Worm (Caenorhabditis elegans) whole organism, young adult: ENCODE data around the gene eea-1.

Experiments used
- B0019.2 ChIP-seq: fragments of 200-800 bp; sonication (Bioruptor generic); conservative IDR thresholded peaks from 2 replicates; pipeline ENCODE4 v1.3.6; 2022; ENCODE audit warnings: missing genetic modification reagents, missing genetic modification characterization, missing compliant biosample characterization
- B0261.1 ChIP-seq: sonication (generic microtip); optimal IDR thresholded peaks from 2 replicates; lab custom pipeline; 2016; ENCODE audit warnings: mild to moderate bottlenecking, missing genetic modification characterization, moderate library complexity, missing compliant biosample characterization
- C17E4.6 ChIP-seq: fragments of 200-800 bp; sonication (Bioruptor generic); IDR thresholded peaks from 2 replicates; pipeline ENCODE4 v1.3.6; 2022; ENCODE audit warnings: missing genetic modification reagents, missing genetic modification characterization, missing compliant biosample characterization
- D2030.7 ChIP-seq: fragments of 200-800 bp; sonication (Bioruptor generic); IDR thresholded peaks from 2 replicates; pipeline ENCODE4 v1.3.6; 2022; ENCODE audit warnings: missing genetic modification reagents, missing genetic modification characterization, missing compliant biosample characterization
- F33H1.4 ChIP-seq: fragments of 200-800 bp; sonication (Bioruptor generic); IDR thresholded peaks from 2 replicates; pipeline ENCODE4 v1.3.6; 2022; ENCODE audit warnings: missing genetic modification reagents, missing genetic modification characterization, missing compliant biosample characterization
- F39B2.1 ChIP-seq: fragments of 200-800 bp; sonication (Bioruptor generic); IDR thresholded peaks from 2 replicates; pipeline ENCODE4 v1.3.6; 2022; ENCODE audit warnings: missing genetic modification reagents, missing genetic modification characterization, missing compliant biosample characterization
- F52B5.7 ChIP-seq: sonication (generic microtip); optimal IDR thresholded peaks from 2 replicates; lab custom pipeline; 2016; ENCODE audit warnings: mild to moderate bottlenecking, missing genetic modification characterization, missing compliant biosample characterization
- K11D2.4 ChIP-seq: fragments of 200-800 bp; sonication (Bioruptor generic); IDR thresholded peaks from 2 replicates; pipeline ENCODE4 v1.3.6; 2022; ENCODE audit warnings: missing genetic modification reagents, missing genetic modification characterization, missing compliant biosample characterization
- K12H6.12 ChIP-seq: fragments of 200-800 bp; sonication (Bioruptor generic); optimal IDR thresholded peaks from 2 replicates; lab custom pipeline; 2018; ENCODE audit warnings: mild to moderate bottlenecking, missing genetic modification characterization, missing compliant biosample characterization
- Y53F4B.3 ChIP-seq: fragments of 200-800 bp; sonication (Bioruptor generic); IDR thresholded peaks from 2 replicates; pipeline ENCODE4 v1.3.6; 2022; ENCODE audit warnings: missing genetic modification reagents, missing genetic modification characterization, missing compliant biosample characterization
- Y53G8AR.9 ChIP-seq: fragments of 200-800 bp; sonication (Bioruptor generic); conservative IDR thresholded peaks from 2 replicates; pipeline ENCODE4 v1.3.6; 2022; ENCODE audit warnings: missing genetic modification reagents, missing genetic modification characterization, missing compliant biosample characterization
- Y56A3A.18 ChIP-seq: fragments of 200-800 bp; sonication (Bioruptor generic); IDR thresholded peaks from 2 replicates; pipeline ENCODE4 v1.3.6; 2022; ENCODE audit warnings: missing genetic modification reagents, missing genetic modification characterization, missing compliant biosample characterization
- Y79H2A.3 ChIP-seq: fragments of 200-800 bp; sonication (Bioruptor generic); conservative IDR thresholded peaks from 2 replicates; pipeline ENCODE4 v1.3.6; 2022; ENCODE audit warnings: missing genetic modification reagents, missing genetic modification characterization, missing compliant biosample characterization
- akir-1 ChIP-seq: fragments of 200-800 bp; sonication (Bioruptor generic); optimal IDR thresholded peaks from 2 replicates; lab custom pipeline; 2018; ENCODE audit warnings: mild to moderate bottlenecking, missing genetic modification characterization, moderate library complexity, missing compliant biosample characterization
- aptf-2 ChIP-seq: fragments of 200-800 bp; sonication (Bioruptor generic); conservative IDR thresholded peaks from 2 replicates; pipeline ENCODE4 v1.3.6; 2022; ENCODE audit warnings: missing genetic modification reagents, missing genetic modification characterization, missing compliant biosample characterization
- aptf-3 ChIP-seq: fragments of 200-800 bp; sonication (Bioruptor generic); IDR thresholded peaks from 2 replicates; pipeline ENCODE4 v1.3.6; 2022; ENCODE audit warnings: missing genetic modification characterization, missing compliant biosample characterization
- athp-1 ChIP-seq: sonication (generic microtip); optimal IDR thresholded peaks from 2 replicates; lab custom pipeline; 2017; ENCODE audit warnings: mild to moderate bottlenecking, missing genetic modification characterization, missing compliant biosample characterization
- bed-1 ChIP-seq: fragments of 200-800 bp; sonication (Bioruptor generic); IDR thresholded peaks from 2 replicates; pipeline ENCODE4 v1.3.6; 2022; ENCODE audit warnings: missing genetic modification reagents, missing genetic modification characterization, missing compliant biosample characterization
- bed-2 ChIP-seq: fragments of 200-800 bp; sonication (Bioruptor generic); IDR thresholded peaks from 2 replicates; pipeline ENCODE4 v1.3.6; 2022; ENCODE audit warnings: missing genetic modification reagents, missing genetic modification characterization, missing compliant biosample characterization
- cebp-2 ChIP-seq: fragments of 200-800 bp; sonication (Bioruptor generic); IDR thresholded peaks from 2 replicates; pipeline ENCODE4 v1.3.6; 2022; ENCODE audit warnings: missing genetic modification characterization, missing compliant biosample characterization
- ceh-100 ChIP-seq: fragments of 200-800 bp; sonication (Bioruptor generic); IDR thresholded peaks from 2 replicates; pipeline ENCODE4 v1.3.6; 2022; ENCODE audit warnings: missing genetic modification reagents, missing genetic modification characterization, missing compliant biosample characterization
- ceh-27 ChIP-seq: fragments of 200-800 bp; sonication (Bioruptor generic); optimal IDR thresholded peaks from 2 replicates; lab custom pipeline; 2018; ENCODE audit warnings: mild to moderate bottlenecking, missing genetic modification characterization, moderate library complexity, missing compliant biosample characterization
- ceh-58 ChIP-seq: fragments of 200-800 bp; sonication (Bioruptor generic); IDR thresholded peaks from 2 replicates; pipeline ENCODE4 v1.3.6; 2022; ENCODE audit warnings: missing genetic modification characterization, missing compliant biosample characterization
- dpff-1 ChIP-seq: sonication (generic microtip); optimal IDR thresholded peaks from 2 replicates; lab custom pipeline; 2017; ENCODE audit warnings: mild to moderate bottlenecking, missing genetic modification characterization, missing compliant biosample characterization
- egl-44 ChIP-seq: fragments of 200-800 bp; sonication (Bioruptor generic); IDR thresholded peaks from 2 replicates; pipeline ENCODE4 v1.3.6; 2022; ENCODE audit warnings: missing genetic modification reagents, missing genetic modification characterization, missing compliant biosample characterization
- ekl-4 ChIP-seq: fragments of 200-800 bp; sonication (Bioruptor generic); IDR thresholded peaks from 2 replicates; pipeline ENCODE4 v1.3.6; 2022; ENCODE audit warnings: missing genetic modification reagents, missing genetic modification characterization, missing compliant biosample characterization
- hlh-26 ChIP-seq: fragments of 200-800 bp; sonication (Bioruptor generic); conservative IDR thresholded peaks from 2 replicates; pipeline ENCODE4 v1.3.6; 2022; ENCODE audit warnings: missing genetic modification reagents, missing genetic modification characterization, missing compliant biosample characterization
- hmg-1.2 ChIP-seq: fragments of 200-800 bp; sonication (Bioruptor generic); IDR thresholded peaks from 2 replicates; pipeline ENCODE4 v1.3.6; 2022; ENCODE audit warnings: missing genetic modification reagents, missing genetic modification characterization, missing compliant biosample characterization
- hmg-20 ChIP-seq: fragments of 200-800 bp; sonication (Bioruptor generic); IDR thresholded peaks from 2 replicates; pipeline ENCODE4 v1.3.6; 2022; ENCODE audit warnings: missing genetic modification reagents, missing genetic modification characterization, missing compliant biosample characterization
- hsf-1 ChIP-seq: fragments of 200-800 bp; sonication (Bioruptor generic); IDR thresholded peaks from 2 replicates; pipeline ENCODE4 v1.3.6; 2022; ENCODE audit warnings: missing genetic modification reagents, missing genetic modification characterization, missing compliant biosample characterization
- let-526 ChIP-seq: fragments of 200-800 bp; sonication (Bioruptor generic); IDR thresholded peaks from 2 replicates; pipeline ENCODE4 v1.3.6; 2022; ENCODE audit warnings: missing genetic modification reagents, missing genetic modification characterization, missing compliant biosample characterization
- lin-40 ChIP-seq: sonication (generic microtip); optimal IDR thresholded peaks from 2 replicates; lab custom pipeline; 2016; ENCODE audit warnings: missing genetic modification characterization, mild to moderate bottlenecking, missing compliant biosample characterization, missing genotype, missing genetic modification reagents
- lir-1 ChIP-seq: fragments of 200-800 bp; sonication (Bioruptor generic); conservative IDR thresholded peaks from 2 replicates; pipeline ENCODE4 v1.3.6; 2022; ENCODE audit warnings: missing genetic modification reagents, missing genetic modification characterization, missing compliant biosample characterization
- madf-10 ChIP-seq: sonication (generic microtip); optimal IDR thresholded peaks from 2 replicates; lab custom pipeline; 2016; ENCODE audit warnings: mild to moderate bottlenecking, missing genetic modification characterization, missing compliant biosample characterization
- mxl-1 ChIP-seq: sonication (generic microtip); optimal IDR thresholded peaks from 2 replicates; lab custom pipeline; 2016; ENCODE audit warnings: missing genetic modification characterization, missing compliant biosample characterization
- nfya-2 ChIP-seq: fragments of 200-800 bp; sonication (Bioruptor generic); IDR thresholded peaks from 2 replicates; pipeline ENCODE4 v1.3.6; 2022; ENCODE audit warnings: missing genetic modification reagents, missing genetic modification characterization, missing compliant biosample characterization
- nfyb-1 ChIP-seq: fragments of 200-800 bp; sonication (Bioruptor generic); IDR thresholded peaks from 2 replicates; pipeline ENCODE4 v1.3.6; 2022; ENCODE audit warnings: missing genetic modification reagents, missing genetic modification characterization, missing compliant biosample characterization
- nhr-120 ChIP-seq: fragments of 200-800 bp; sonication (Bioruptor generic); IDR thresholded peaks from 2 replicates; pipeline ENCODE4 v1.3.6; 2022; ENCODE audit warnings: missing genetic modification characterization, missing compliant biosample characterization
- nhr-179 ChIP-seq: sonication (generic microtip); optimal IDR thresholded peaks from 2 replicates; lab custom pipeline; 2016; ENCODE audit warnings: mild to moderate bottlenecking, missing genetic modification characterization, missing compliant biosample characterization
- pbrm-1 ChIP-seq: fragments of 200-800 bp; sonication (Bioruptor generic); IDR thresholded peaks from 2 replicates; pipeline ENCODE4 v1.3.6; 2022; ENCODE audit warnings: missing genetic modification reagents, missing genetic modification characterization, missing compliant biosample characterization
- pha-4 ChIP-seq: fragments of 150-350 bp; sonication (generic microtip); optimal IDR thresholded peaks from 2 replicates; lab custom pipeline; 2014; ENCODE audit warnings: missing biosample characterization, missing genetic modification reagents, missing genetic modification characterization
- rec-8 ChIP-seq, 2 experiments: sonication (generic microtip); optimal IDR thresholded peaks; 2 replicates each; lab custom pipeline; 2016; ENCODE audit warnings: mild to moderate bottlenecking in 2 of 2, missing genetic modification characterization in 2 of 2, missing genetic modification reagents in 2 of 2, missing genotype in 2 of 2, missing biosample characterization in 1 of 2, missing compliant biosample characterization in 1 of 2, moderate library complexity in 1 of 2
- rpc-1 ChIP-seq, 2 experiments: fragments of 150-350 bp in 1 of 2; sonication (generic microtip) in 1 of 2; optimal IDR thresholded peaks; 2 replicates each; lab custom pipeline; 2014 to 2018; ENCODE audit warnings: missing biosample characterization in 1 of 2, missing genetic modification characterization in 1 of 2, missing genetic modification reagents in 1 of 2, missing genotype in 1 of 2
- sdz-38 ChIP-seq: sonication (generic microtip); optimal IDR thresholded peaks from 2 replicates; lab custom pipeline; 2016; ENCODE audit warnings: missing genotype, missing genetic modification characterization, missing compliant biosample characterization
- sea-2 ChIP-seq: fragments of 200-800 bp; sonication (Bioruptor generic); IDR thresholded peaks from 2 replicates; pipeline ENCODE4 v1.3.6; 2022; ENCODE audit warnings: missing genetic modification characterization, missing compliant biosample characterization
- somi-1 ChIP-seq: fragments of 200-800 bp; sonication (Bioruptor generic); optimal IDR thresholded peaks from 2 replicates; lab custom pipeline; 2018; ENCODE audit warnings: mild to moderate bottlenecking, missing genetic modification characterization, missing compliant biosample characterization
- tbp1 ChIP-seq: fragments of 200-800 bp; sonication (Bioruptor generic); optimal IDR thresholded peaks from 2 replicates; lab custom pipeline; 2018; ENCODE audit warnings: mild to moderate bottlenecking, missing genetic modification characterization, missing compliant biosample characterization
- tbx-9 ChIP-seq: sonication (generic microtip); optimal IDR thresholded peaks from 2 replicates; lab custom pipeline; 2016; ENCODE audit warnings: borderline replicate concordance, missing genetic modification characterization, inconsistent platforms, missing compliant biosample characterization
- zim-3 ChIP-seq: sonication (generic microtip); optimal IDR thresholded peaks from 2 replicates; lab custom pipeline; 2017; ENCODE audit warnings: mild to moderate bottlenecking, missing genetic modification characterization, moderate library complexity, missing compliant biosample characterization
- ztf-22 ChIP-seq: fragments of 200-800 bp; sonication (Bioruptor generic); optimal IDR thresholded peaks from 2 replicates; lab custom pipeline; 2018; ENCODE audit warnings: mild to moderate bottlenecking, missing genetic modification characterization, moderate library complexity, missing compliant biosample characterization

eea-1 gene

ce11 chrV:13462974-13463373, 34.2 kb downstream of the eea-1 start, which contains the start of gene frm-10 (continued):
- TF ChIP-seq hsf-1 (GFP tag; lab: Robert Waterston, UW) (no peak), Y53G8AR.9 (GFP tag; lab: Robert Waterston, UW) (no peak), madf-10 (tag; lab: Kevin White, UChicago) (peak; percentile 74), somi-1 (GFP tag; lab: Kevin White, UChicago) (no peak), nhr-120 (GFP tag; lab: Robert Waterston, UW) (no peak), let-526 (no peak), hmg-1.2 (GFP tag; lab: Robert Waterston, UW) (peak; percentile 93), B0261.1 (no peak), D2030.7 (no peak), ceh-58 (GFP tag; lab: Robert Waterston, UW) (no peak), C17E4.6 (no peak), Y79H2A.3 (GFP tag; lab: Robert Waterston, UW) (no peak), aptf-3 (GFP tag; lab: Robert Waterston, UW) (no peak), dpff-1 (tag; lab: Kevin White, UChicago) (no peak), sdz-38 (tag; lab: Kevin White, UChicago) (no peak), cebp-2 (no peak), sea-2 (no peak), nfyb-1 (GFP tag; lab: Robert Waterston, UW) (peak; percentile 74; the same call in 1 of the 2 replicates), tbp1 (no peak), Y56A3A.18 (GFP tag; lab: Robert Waterston, UW) (no peak), egl-44 (GFP tag; lab: Robert Waterston, UW) (peak; percentile 68; the same call in 1 of the 2 replicates), ztf-22 (GFP tag; lab: Kevin White, UChicago) (no peak), bed-2 (no peak), nhr-179 (tag; lab: Kevin White, UChicago) (no peak), F52B5.7 (tag; lab: Kevin White, UChicago) (no peak), K12H6.12 (no peak), K11D2.4 (GFP tag; lab: Robert Waterston, UW) (peak; percentile 34; the same call in 1 of the 2 replicates), pbrm-1 (GFP tag; lab: Robert Waterston, UW) (peak; percentile 58; the same call in 1 of the 2 replicates), nfya-2 (GFP tag; lab: Robert Waterston, UW) (no peak), bed-1 (GFP tag; lab: Robert Waterston, UW) (no peak), F39B2.1 (no peak), akir-1 (no peak), hlh-26 (GFP tag; lab: Robert Waterston, UW) (no peak), hmg-20 (GFP tag; lab: Robert Waterston, UW) (no peak), rec-8 (tag; optimal IDR thresholded peaks at IDR 0.05; lab: Kevin White, UChicago) (no peak), rpc-1 (optimal IDR thresholded peaks at IDR 0.05; lab: Kevin White, UChicago) (no peak), rpc-1 (tag; optimal IDR thresholded peaks at IDR 0.05; lab: Kevin White, UChicago) (no peak), tbx-9 (tag; lab: Kevin White, UChicago) (no peak), athp-1 (no peak), lin-40 (tag; lab: Kevin White, UChicago) (peak; percentile 69), Y53F4B.3 (GFP tag; lab: Robert Waterston, UW) (no peak), F33H1.4 (GFP tag; lab: Robert Waterston, UW) (no peak), mxl-1 (tag; lab: Kevin White, UChicago) (no peak), B0019.2 (no peak), zim-3 (tag; lab: Kevin White, UChicago) (no peak), ceh-27 (GFP tag; lab: Kevin White, UChicago) (peak; percentile 21), pha-4 (tag; lab: Kevin White, UChicago) (peak; percentile 34), ceh-100 (GFP tag; lab: Robert Waterston, UW) (no peak), lir-1 (GFP tag; lab: Robert Waterston, UW) (no peak), aptf-2 (GFP tag; lab: Robert Waterston, UW) (no peak), ekl-4 (GFP tag; lab: Robert Waterston, UW) (no peak)
